Worm (Caenorhabditis elegans) whole organism, mixed stage, embryonic: Measurements from ENCODE around the gene irld-51.

ENCODE experiments used
- lsy-2 ChIP-seq: fragments of 150-350 bp; optimal IDR thresholded peaks from 2 replicates; lab custom pipeline; 2014; ENCODE audit warnings: missing biosample characterization, missing genetic modification characterization
- nhr-237 ChIP-seq: fragments of 150-350 bp; optimal IDR thresholded peaks from 2 replicates; lab custom pipeline; 2014; ENCODE audit warnings: missing biosample characterization, missing genetic modification characterization
- pha-4 ChIP-seq: fragments of 150-350 bp; optimal IDR thresholded peaks from 2 replicates; lab custom pipeline; 2018; ENCODE audit warnings: missing biosample characterization, missing genetic modification reagents, missing genetic modification characterization

DNA sequence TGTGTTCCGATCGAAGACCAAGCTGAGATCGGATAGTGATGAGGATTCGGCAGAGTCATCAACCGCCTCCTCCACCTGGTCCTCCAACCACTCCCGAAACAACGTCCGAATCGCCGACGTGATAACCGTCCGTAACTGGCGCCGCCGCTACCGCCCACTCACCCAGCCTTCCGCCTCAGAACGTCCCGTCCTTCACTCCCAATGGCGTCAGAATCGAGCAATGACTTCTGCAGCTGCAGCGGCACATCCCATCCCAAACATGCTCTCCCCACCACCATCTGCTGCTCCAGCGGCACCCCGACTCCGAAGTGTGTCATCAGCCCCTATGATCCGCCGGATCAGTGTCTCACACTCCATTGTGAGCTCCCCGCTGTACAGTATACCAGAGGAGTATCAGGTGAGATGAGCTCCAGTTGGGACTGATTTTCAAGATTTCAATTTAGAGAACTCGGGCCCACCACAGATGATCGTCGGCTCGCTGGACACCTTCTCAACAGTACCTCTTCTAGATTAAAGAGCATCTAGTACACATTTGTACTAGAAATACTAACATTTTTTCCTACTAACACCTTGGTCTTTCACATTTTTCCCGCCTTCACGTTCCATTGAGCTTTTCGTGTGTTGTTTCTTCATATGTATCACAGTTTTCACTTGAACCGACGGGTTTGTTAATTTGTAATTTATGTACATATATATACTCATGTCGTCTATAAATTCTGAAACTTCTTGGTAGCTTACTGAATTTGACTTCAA is 26.5 kb downstream of the irld-51 start:
- TF ChIP-seq pha-4 (tag; lab: Kevin White, UChicago), result no peak
- no peak for TF ChIP-seq lsy-2 (tag; lab: Kevin White, UChicago)
- no peak for TF ChIP-seq nhr-237 (tag; lab: Kevin White, UChicago)
